In genomic region chr2L:5086905-5087522, dm6 we compare ENCODE assay signal across 1 fruit fly cellular context.
TF ChIP-seq lines count a peak whose summit lies in the region.

No protein-coding gene starts in this region.

TF ChIP-seq in whole organism, embryonic, 481 proteins besides CTCF, POLR2A, EP300 and RAD21 (continued from another document):
- TF ChIP-seq Ssrp (tag; optimal IDR thresholded peaks at IDR 0.05; lab: Kevin White, UChicago), result peak; percentile 73
- peak; percentile 55 for TF ChIP-seq Side (GFP tag; optimal IDR thresholded peaks at IDR 0.05; lab: Kevin White, UChicago)
- peak; percentile 89 for TF ChIP-seq CG17361 (GFP tag; IDR thresholded peaks at IDR 0.05; lab: Robert Waterston, UW)
- peak; percentile 51 to 89 for TF ChIP-seq Hr51 (GFP tag; optimal IDR thresholded peaks at IDR 0.05; lab: Kevin White, UChicago)
- TF ChIP-seq ci (GFP tag; IDR thresholded peaks at IDR 0.05; lab: Robert Waterston, UW), result peak; percentile 86
- TF ChIP-seq sob (GFP tag; IDR thresholded peaks at IDR 0.05; lab: Robert Waterston, UW), result peak; percentile 58
- TF ChIP-seq dmrt99B (tag; optimal IDR thresholded peaks at IDR 0.05; lab: Kevin White, UChicago), result peak; percentile 90
- TF ChIP-seq CG10267 (tag; optimal IDR thresholded peaks at IDR 0.05; lab: Kevin White, UChicago), result peak; percentile 77
TF ChIP-seq in whole organism, embryonic: peak in this region for 348.
